Worm (Caenorhabditis elegans) whole organism, late embryonic: Measurements from ENCODE around the gene T07G12.5.

Source experiments
- ahr-1 ChIP-seq: sonication (generic microtip); optimal IDR thresholded peaks from 2 replicates; lab custom pipeline; 2016; ENCODE audit warnings: missing genetic modification characterization, missing compliant biosample characterization
- ceh-9 ChIP-seq: sonication (generic microtip); optimal IDR thresholded peaks from 2 replicates; lab custom pipeline; 2016; ENCODE audit warnings: mild to moderate bottlenecking, missing genetic modification characterization, inconsistent platforms, missing compliant biosample characterization
- ets-4 ChIP-seq: sonication (generic microtip); optimal IDR thresholded peaks from 2 replicates; lab custom pipeline; 2016; ENCODE audit warnings: missing genetic modification characterization, missing compliant biosample characterization
- fkh-6 ChIP-seq: sonication (generic microtip); optimal IDR thresholded peaks from 2 replicates; lab custom pipeline; 2016; ENCODE audit warnings: missing genetic modification characterization, missing compliant biosample characterization
- hlh-15 ChIP-seq: sonication (generic microtip); optimal IDR thresholded peaks from 2 replicates; lab custom pipeline; 2016; ENCODE audit warnings: missing genetic modification characterization, missing compliant biosample characterization
- lim-6 ChIP-seq: sonication (generic microtip); optimal IDR thresholded peaks from 2 replicates; lab custom pipeline; 2016; ENCODE audit warnings: missing genetic modification characterization, missing compliant biosample characterization
- sdc-2 ChIP-seq: sonication (generic microtip); optimal IDR thresholded peaks from 2 replicates; lab custom pipeline; 2016; ENCODE audit warnings: missing genotype, missing genetic modification characterization, missing compliant biosample characterization
- sox-2 ChIP-seq: fragments of 200-800 bp; sonication (Bioruptor generic); IDR thresholded peaks from 2 replicates; pipeline ENCODE4 v1.3.6; 2022; ENCODE audit warnings: missing genetic modification reagents, missing genetic modification characterization, missing compliant biosample characterization
- sox-4 ChIP-seq: sonication (generic microtip); optimal IDR thresholded peaks from 2 replicates; lab custom pipeline; 2017; ENCODE audit warnings: mild to moderate bottlenecking, missing genetic modification characterization, inconsistent platforms, missing compliant biosample characterization
- unc-42 ChIP-seq: sonication (generic microtip); optimal IDR thresholded peaks from 2 replicates; lab custom pipeline; 2016; ENCODE audit warnings: missing genotype, missing genetic modification characterization, missing compliant biosample characterization

Gene T07G12.5

DNA sequence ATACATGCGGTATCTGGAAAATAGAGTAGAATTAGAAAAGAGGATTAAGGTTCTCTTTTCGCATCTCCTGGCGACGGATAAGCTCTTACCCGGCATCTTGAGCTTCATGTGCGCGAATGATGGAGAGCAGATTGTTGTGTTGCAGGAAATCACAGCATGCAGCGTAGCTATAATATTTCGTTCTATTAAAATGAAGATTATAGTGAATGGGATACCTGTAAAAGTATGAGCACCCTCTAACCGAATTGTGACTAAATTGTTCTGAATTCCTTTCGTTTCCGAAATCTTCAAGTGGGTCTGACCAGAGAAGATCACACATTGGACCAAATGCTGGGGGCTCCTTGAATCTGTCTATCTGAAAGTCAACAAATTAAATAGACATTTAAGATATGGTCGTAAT, 46.5 kb downstream of the T07G12.5 start:
- no peak for TF ChIP-seq sdc-2 (tag; lab: Kevin White, UChicago)
- TF ChIP-seq unc-42: no peak
- no peak for TF ChIP-seq ahr-1 (tag; lab: Kevin White, UChicago)
- TF ChIP-seq ceh-9 (tag; lab: Kevin White, UChicago): no peak
- no peak for TF ChIP-seq fkh-6 (tag; lab: Kevin White, UChicago)
- TF ChIP-seq sox-2: no peak
- TF ChIP-seq lim-6 (tag; lab: Kevin White, UChicago): no peak
- no peak for TF ChIP-seq ets-4 (tag; lab: Kevin White, UChicago)
- TF ChIP-seq hlh-15 (tag; lab: Kevin White, UChicago): no peak
- TF ChIP-seq sox-4 (tag; lab: Kevin White, UChicago): no peak
